Fruit fly (Drosophila melanogaster): ENCODE results near the gene CG32547.

DNA sequence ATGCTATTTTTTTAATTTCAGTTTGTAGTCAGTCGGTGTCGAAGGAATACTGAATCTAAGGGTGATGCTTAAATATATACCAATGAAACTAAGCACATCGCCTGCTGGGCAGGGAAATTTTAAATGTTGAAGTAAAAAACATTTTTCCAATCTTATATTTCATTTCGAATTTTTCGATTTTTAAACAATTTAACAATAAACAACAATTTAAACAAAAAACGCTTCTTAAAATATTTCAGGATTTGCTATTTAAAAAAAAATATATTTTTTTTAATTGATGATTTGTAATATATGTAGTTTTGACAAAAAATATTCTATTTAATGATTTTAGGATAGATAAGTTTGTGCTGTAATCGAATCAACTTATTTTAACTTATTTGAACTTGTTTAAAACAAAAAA is 35.5 kb upstream of the CG32547 start, which contains the start of gene CG6470:
- TF ChIP-seq CTCF (optimal IDR thresholded peaks at IDR 0.05), result no peak
- TF ChIP-seq CG8478 (optimal IDR thresholded peaks at IDR 0.05), result no peak

Measured in S2 (cell line).